Fruit fly (Drosophila melanogaster) whole organism, embryonic: ENCODE measurements around the gene CG12992.

Experiments used
- Abd-B ChIP-seq: fragments of 200-800 bp; sonication (Bioruptor generic); optimal IDR thresholded peaks from 2 replicates; lab custom pipeline; 2018; ENCODE audit warnings: missing biosample characterization, mild to moderate bottlenecking, missing genetic modification characterization, moderate library complexity
- CG11723 ChIP-seq: fragments of 200-800 bp; sonication (Bioruptor generic); optimal IDR thresholded peaks from 2 replicates; lab custom pipeline; 2017; ENCODE audit warnings: missing biosample characterization, mild to moderate bottlenecking, missing genetic modification characterization
- CG12071 ChIP-seq: fragments of 200-800 bp; sonication (Bioruptor generic); optimal IDR thresholded peaks from 3 replicates; lab custom pipeline; 2018; ENCODE audit warnings: missing biosample characterization, mild to moderate bottlenecking, missing genetic modification characterization
- CG12155 ChIP-seq: fragments of 200-800 bp; sonication (Bioruptor generic); optimal IDR thresholded peaks from 3 replicates; lab custom pipeline; 2016; ENCODE audit warnings: missing biosample characterization, missing genetic modification characterization
- CG13894 ChIP-seq: fragments of 200-800 bp; sonication (Bioruptor generic); optimal IDR thresholded peaks from 3 replicates; lab custom pipeline; 2018; ENCODE audit warnings: missing biosample characterization, mild to moderate bottlenecking, missing genetic modification characterization, moderate library complexity
- CG14860 ChIP-seq: fragments of 200-800 bp; sonication (Bioruptor generic); IDR thresholded peaks from 3 replicates; pipeline ENCODE4 v1.3.6; 2022; ENCODE audit warnings: missing biosample characterization, missing genetic modification characterization; ENCODE audit not compliant: partially characterized antibody
- CG15601 ChIP-seq: fragments of 200-800 bp; sonication (Bioruptor generic); optimal IDR thresholded peaks from 3 replicates; lab custom pipeline; 2019; ENCODE audit warnings: missing biosample characterization, mild to moderate bottlenecking, missing genetic modification characterization, moderate library complexity
- CG1602 ChIP-seq: fragments of 200-800 bp; sonication (Bioruptor generic); optimal IDR thresholded peaks from 3 replicates; lab custom pipeline; 2016; ENCODE audit warnings: missing biosample characterization, missing genetic modification characterization
- CG1603 ChIP-seq: fragments of 200-800 bp; sonication (Bioruptor generic); optimal IDR thresholded peaks from 2 replicates; lab custom pipeline; 2019; ENCODE audit warnings: missing biosample characterization, mild to moderate bottlenecking, missing genetic modification characterization, moderate library complexity
- CG2116 ChIP-seq: fragments of 200-800 bp; sonication (Bioruptor generic); optimal IDR thresholded peaks from 3 replicates; lab custom pipeline; 2018; ENCODE audit warnings: missing biosample characterization, mild to moderate bottlenecking, missing genetic modification characterization
- CG32532 ChIP-seq: fragments of 200-800 bp; sonication (Bioruptor generic); IDR thresholded peaks from 2 replicates; pipeline ENCODE4 v1.3.6; 2022; ENCODE audit warnings: missing biosample characterization, missing genetic modification characterization
- CG42726 ChIP-seq: fragments of 200-800 bp; sonication (Bioruptor generic); IDR thresholded peaks from 2 replicates; pipeline ENCODE4 v1.3.6; 2022; ENCODE audit warnings: missing biosample characterization, missing genetic modification characterization; ENCODE audit not compliant: partially characterized antibody
- CG4854 ChIP-seq: fragments of 200-800 bp; sonication (Bioruptor generic); optimal IDR thresholded peaks from 2 replicates; lab custom pipeline; 2016; ENCODE audit warnings: missing biosample characterization, missing genetic modification characterization, inconsistent platforms
- CG7839 ChIP-seq: fragments of 200-800 bp; sonication (Bioruptor generic); optimal IDR thresholded peaks from 3 replicates; lab custom pipeline; 2018; ENCODE audit warnings: missing biosample characterization, mild to moderate bottlenecking, missing genetic modification characterization, moderate library complexity
- CG8765 ChIP-seq: fragments of 200-800 bp; sonication (Bioruptor generic); IDR thresholded peaks from 2 replicates; pipeline ENCODE4 v1.3.6; 2022; ENCODE audit warnings: missing biosample characterization, missing genetic modification characterization
- Drgx ChIP-seq: fragments of 200-800 bp; sonication (Bioruptor generic); IDR thresholded peaks from 2 replicates; pipeline ENCODE4 v1.3.6; 2022; ENCODE audit warnings: missing biosample characterization, missing genetic modification characterization
- E2f2 ChIP-seq: fragments of 200-800 bp; sonication (Bioruptor generic); IDR thresholded peaks from 2 replicates; pipeline ENCODE4 v1.3.6; 2022; ENCODE audit warnings: missing biosample characterization, missing genetic modification characterization
- Ets65A ChIP-seq: fragments of 200-800 bp; sonication (Bioruptor generic); peaks from one replicate; lab custom pipeline; 2016; ENCODE audit warnings: missing biosample characterization, missing genetic modification characterization
- HLH4C ChIP-seq: fragments of 200-800 bp; sonication (Bioruptor generic); IDR thresholded peaks from 3 replicates; pipeline ENCODE4 v1.3.6; 2022; ENCODE audit warnings: missing biosample characterization, missing genetic modification characterization; ENCODE audit not compliant: partially characterized antibody
- Hmr ChIP-seq: fragments of 200-800 bp; sonication (Bioruptor generic); optimal IDR thresholded peaks from 3 replicates; lab custom pipeline; 2017; ENCODE audit warnings: mild to moderate bottlenecking, missing biosample characterization, missing genetic modification reagents, missing genetic modification characterization
- Lhr ChIP-seq: fragments of 200-800 bp; sonication (Bioruptor generic); optimal IDR thresholded peaks from 3 replicates; lab custom pipeline; 2017; ENCODE audit warnings: mild to moderate bottlenecking, missing biosample characterization, missing genetic modification reagents, missing genetic modification characterization
- MBD-R2 ChIP-seq: fragments of 200-800 bp; sonication (Bioruptor generic); IDR thresholded peaks from 2 replicates; pipeline ENCODE4 v1.3.6; 2022; ENCODE audit warnings: missing biosample characterization, missing genetic modification characterization
- Med ChIP-seq: fragments of 200-800 bp; sonication (Bioruptor generic); peaks from one replicate; lab custom pipeline; 2016; ENCODE audit warnings: missing biosample characterization, missing genetic modification characterization, mild to moderate bottlenecking, inconsistent platforms, moderate library complexity
- Mrtf ChIP-seq: fragments of 200-800 bp; sonication (Bioruptor generic); IDR thresholded peaks from 3 replicates; pipeline ENCODE4 v1.3.6; 2022; ENCODE audit warnings: missing biosample characterization, missing genetic modification characterization
- Rfx ChIP-seq: fragments of 200-800 bp; sonication (Bioruptor generic); IDR thresholded peaks from 2 replicates; pipeline ENCODE4 v1.3.6; 2022; ENCODE audit warnings: missing biosample characterization, missing genetic modification characterization
- Sry-β ChIP-seq: fragments of 200-800 bp; sonication (Bioruptor generic); optimal IDR thresholded peaks from 2 replicates; lab custom pipeline; 2018; ENCODE audit warnings: missing biosample characterization, mild to moderate bottlenecking, missing genetic modification characterization, moderate library complexity
- Ssrp ChIP-seq: fragments of 200-800 bp; sonication (Bioruptor generic); optimal IDR thresholded peaks from 2 replicates; lab custom pipeline; 2018; ENCODE audit warnings: missing biosample characterization, mild to moderate bottlenecking, missing genetic modification characterization, moderate library complexity
- bsh ChIP-seq, 2 experiments: fragments of 200-800 bp; sonication (Bioruptor generic); optimal IDR thresholded peaks; 2 replicates each; lab custom pipeline; 2017 to 2018; ENCODE audit warnings: mild to moderate bottlenecking in 2 of 2, missing biosample characterization in 2 of 2, missing genetic modification characterization in 2 of 2, moderate library complexity in 1 of 2
- gt ChIP-seq: fragments of 200-800 bp; sonication (Bioruptor generic); IDR thresholded peaks from 2 replicates; pipeline ENCODE4 v1.3.6; 2022; ENCODE audit warnings: missing biosample characterization, missing genetic modification characterization
- jing ChIP-seq: fragments of 200-800 bp; sonication (Bioruptor generic); optimal IDR thresholded peaks from 2 replicates; lab custom pipeline; 2018; ENCODE audit warnings: missing biosample characterization, mild to moderate bottlenecking, missing genetic modification characterization
- mirr ChIP-seq: fragments of 200-800 bp; sonication (Bioruptor generic); optimal IDR thresholded peaks from 3 replicates; lab custom pipeline; 2018; ENCODE audit warnings: missing biosample characterization, mild to moderate bottlenecking, missing genetic modification characterization
- nom ChIP-seq: fragments of 200-800 bp; sonication (Bioruptor generic); optimal IDR thresholded peaks from 2 replicates; lab custom pipeline; 2017; ENCODE audit warnings: missing biosample characterization, missing genetic modification characterization, mild to moderate bottlenecking, moderate library complexity, missing genetic modification reagents
- pnt ChIP-seq: fragments of 200-800 bp; sonication (Bioruptor generic); optimal IDR thresholded peaks from 3 replicates; lab custom pipeline; 2016; ENCODE audit warnings: missing biosample characterization, missing genetic modification characterization
- pzg ChIP-seq: fragments of 200-800 bp; sonication (Bioruptor generic); optimal IDR thresholded peaks from 3 replicates; lab custom pipeline; 2018; ENCODE audit warnings: missing biosample characterization, mild to moderate bottlenecking, missing genetic modification characterization, moderate library complexity
- row ChIP-seq: fragments of 200-800 bp; sonication (Bioruptor generic); IDR thresholded peaks from 3 replicates; pipeline ENCODE4 v1.3.6; 2022; ENCODE audit warnings: missing biosample characterization, missing genetic modification characterization
- sens ChIP-seq: fragments of 200-800 bp; sonication (Bioruptor generic); peaks from one replicate; lab custom pipeline; 2016; ENCODE audit warnings: missing biosample characterization, missing genetic modification characterization
- slou ChIP-seq: fragments of 200-800 bp; sonication (Bioruptor generic); optimal IDR thresholded peaks from 3 replicates; lab custom pipeline; 2016; ENCODE audit warnings: missing biosample characterization, missing genetic modification characterization
- trh ChIP-seq: fragments of 200-800 bp; sonication (Bioruptor generic); optimal IDR thresholded peaks from 2 replicates; lab custom pipeline; 2016; ENCODE audit warnings: missing biosample characterization, missing genetic modification characterization
- usp ChIP-seq: fragments of >200 bp; optimal IDR thresholded peaks from 2 replicates; lab custom pipeline; 2017; ENCODE audit warnings: missing biosample characterization, missing genetic modification characterization
- vfl ChIP-seq: fragments of 200-800 bp; sonication (Bioruptor generic); optimal IDR thresholded peaks from 2 replicates; lab custom pipeline; 2016; ENCODE audit warnings: missing biosample characterization, missing genetic modification characterization
- vnd ChIP-seq: fragments of 200-800 bp; sonication (Bioruptor generic); IDR thresholded peaks from 3 replicates; pipeline ENCODE4 v1.3.6; 2022; ENCODE audit warnings: missing biosample characterization, missing genetic modification characterization; ENCODE audit not compliant: partially characterized antibody

CG12992 gene

DNA sequence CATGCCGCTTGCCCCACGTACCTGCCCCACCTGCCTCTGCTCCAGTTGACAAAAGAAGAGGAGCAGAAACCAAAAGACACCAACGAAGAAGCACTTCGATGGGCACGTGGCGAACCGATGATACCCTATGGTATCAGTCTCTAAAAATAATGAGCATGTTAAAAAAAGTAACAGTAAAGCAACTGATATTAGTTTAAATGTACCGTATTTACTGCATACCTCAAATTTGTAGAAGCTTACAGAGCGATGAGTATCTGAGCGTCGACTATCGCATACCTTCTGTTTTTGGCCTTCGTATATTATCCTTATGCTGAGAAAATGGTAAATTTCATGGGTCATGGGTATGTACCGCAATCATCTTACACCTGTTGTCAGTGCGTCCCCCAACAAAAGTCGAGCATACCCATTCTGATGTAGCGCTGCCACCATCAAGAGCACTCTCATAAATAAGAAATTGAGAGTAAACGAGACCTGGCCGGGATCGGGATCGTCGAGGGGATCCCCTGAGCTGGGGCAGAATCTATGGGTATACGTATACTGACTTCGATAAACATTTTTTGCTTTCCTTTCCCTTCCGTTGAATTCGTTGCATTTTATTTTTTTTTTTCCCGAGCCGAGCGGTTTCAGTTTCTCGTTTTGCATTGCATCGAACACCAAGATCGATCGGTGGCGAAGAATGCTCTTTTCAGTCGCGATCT lies 17.6 kb upstream of the CG12992 start:
- TF ChIP-seq E2f2 (GFP tag; lab: Robert Waterston, UW) (no peak), Drgx (GFP tag; lab: Robert Waterston, UW) (0 out of 2 replicates have a peak, but pooled peaks have one; percentile 11), pnt (GFP tag; lab: Kevin White, UChicago) (no peak), MBD-R2 (no peak), sens (GFP tag; lab: Kevin White, UChicago) (peak; percentile 40), CG12071 (GFP tag; lab: Kevin White, UChicago) (no peak), CG12155 (GFP tag; lab: Kevin White, UChicago) (no peak), CG14860 (GFP tag; lab: Robert Waterston, UW) (no peak), CG2116 (no peak), CG1602 (no peak), jing (GFP tag; lab: Kevin White, UChicago) (no peak), mirr (no peak), vnd (0 out of 3 replicates have a peak, but pooled peaks have one; percentile 21), bsh (GFP tag; optimal IDR thresholded peaks at IDR 0.05; lab: Kevin White, UChicago) (peak in 1 of 2 experiments; percentile 8), vfl (GFP tag; lab: Kevin White, UChicago) (no peak), CG7839 (tag; lab: Kevin White, UChicago) (no peak), Med (GFP tag; lab: Kevin White, UChicago) (peak; percentile 55), trh (GFP tag; lab: Kevin White, UChicago) (no peak), CG4854 (no peak), nom (GFP tag; lab: Kevin White, UChicago) (peak; percentile 21), Ets65A (GFP tag; lab: Kevin White, UChicago) (peak; percentile 7), slou (no peak), Rfx (GFP tag; lab: Robert Waterston, UW) (no peak), Hmr (no peak), row (0 out of 3 replicates have a peak, but pooled peaks have one; percentile 16), usp (no peak), CG11723 (no peak), Mrtf (no peak), pzg (GFP tag; lab: Kevin White, UChicago) (no peak), Abd-B (GFP tag; lab: Kevin White, UChicago) (no peak), gt (no peak), CG42726 (GFP tag; lab: Robert Waterston, UW) (no peak), HLH4C (GFP tag; lab: Robert Waterston, UW) (peak; percentile 48; the same call in 1 of the 3 replicates), CG1603 (tag; lab: Kevin White, UChicago) (no peak), CG13894 (tag; lab: Kevin White, UChicago) (no peak), CG8765 (GFP tag; lab: Robert Waterston, UW) (no peak), Lhr (no peak), Sry-β (GFP tag; lab: Kevin White, UChicago) (no peak), Ssrp (tag; lab: Kevin White, UChicago) (no peak)

- TF ChIP-seq Med (GFP tag; lab: Kevin White, UChicago): peak; percentile 62
- TF ChIP-seq CG15601 (tag; lab: Kevin White, UChicago): no peak
- TF ChIP-seq CG32532 (GFP tag; lab: Robert Waterston, UW): 0 out of 2 replicates have a peak, but pooled peaks have one; percentile 11
Observed at dm6 chrX:17575846-17576245, 12.8 kb upstream of the CG12992 start.
